Worm (Caenorhabditis elegans): ENCODE measurements around the gene T24D5.4.
A peak's percentile ranks its signal among the peaks of the same experiment; 100 is the strongest.

The T24D5.4 gene

DNA sequence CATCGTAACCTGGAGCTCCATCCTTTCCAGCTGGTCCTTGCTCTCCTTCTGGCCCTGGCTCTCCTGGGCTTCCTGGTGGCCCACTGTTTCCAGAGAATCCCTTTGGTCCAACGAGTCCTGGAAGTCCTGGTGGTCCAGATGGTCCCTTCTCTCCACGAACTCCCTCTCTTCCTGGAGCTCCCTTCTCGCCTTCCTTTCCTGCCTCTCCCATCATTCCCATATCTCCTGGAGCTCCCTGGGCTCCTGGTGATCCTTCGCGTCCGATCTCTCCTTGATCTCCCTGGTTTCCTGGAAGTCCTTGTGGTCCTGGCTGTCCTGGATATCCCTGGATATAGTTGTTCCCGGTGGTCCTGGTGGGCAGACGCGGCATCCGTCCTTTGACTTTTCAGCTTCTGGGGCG lies 39.3 kb downstream of the T24D5.4 start:
- peak; percentile 9 for TF ChIP-seq ceh-14 (tag; optimal IDR thresholded peaks at IDR 0.05)
- TF ChIP-seq ceh-2 (tag; optimal IDR thresholded peaks at IDR 0.05): no peak
- TF ChIP-seq elt-4 (tag; optimal IDR thresholded peaks at IDR 0.05): peak; percentile 17
- peak; percentile 18 for TF ChIP-seq C08G9.2 (tag; optimal IDR thresholded peaks at IDR 0.05)

- no peak for TF ChIP-seq unc-86 (tag; optimal IDR thresholded peaks at IDR 0.05)
- no peak for TF ChIP-seq rnt-1 (tag; optimal IDR thresholded peaks at IDR 0.05)
- no peak for TF ChIP-seq pax-1 (tag; optimal IDR thresholded peaks at IDR 0.05)
- no peak for TF ChIP-seq ceh-6 (GFP tag; optimal IDR thresholded peaks at IDR 0.05)
- no peak for TF ChIP-seq fkh-10 (GFP tag; optimal IDR thresholded peaks at IDR 0.05)
- TF ChIP-seq T23F11.4 (GFP tag; optimal IDR thresholded peaks at IDR 0.05): no peak
- TF ChIP-seq ceh-14 (tag; optimal IDR thresholded peaks at IDR 0.05): no peak
- TF ChIP-seq ahr-1 (tag; optimal IDR thresholded peaks at IDR 0.05): no peak
- no peak for TF ChIP-seq ceh-30 (tag; optimal IDR thresholded peaks at IDR 0.05)
- no peak for TF ChIP-seq ama-1 (optimal IDR thresholded peaks at IDR 0.05)
- TF ChIP-seq dve-1 (tag; optimal IDR thresholded peaks at IDR 0.05): no peak
- no peak for TF ChIP-seq ceh-9 (tag; optimal IDR thresholded peaks at IDR 0.05)
- TF ChIP-seq pat-9 (tag; optimal IDR thresholded peaks at IDR 0.05): no peak
- TF ChIP-seq hlh-30 (tag; optimal IDR thresholded peaks at IDR 0.05; ENCODE audit: insufficient read depth): no peak
- no peak for TF ChIP-seq ztf-16 (tag; optimal IDR thresholded peaks at IDR 0.05)
- no peak for TF ChIP-seq elt-4 (tag; optimal IDR thresholded peaks at IDR 0.05)
- no peak for TF ChIP-seq ceh-45 (GFP tag; IDR thresholded peaks at IDR 0.05)
- no peak for TF ChIP-seq ceh-31 (tag; optimal IDR thresholded peaks at IDR 0.05)
Measured at ce11 chrX:12637978-12638377, 41.0 kb downstream of the T24D5.4 start.

DNA sequence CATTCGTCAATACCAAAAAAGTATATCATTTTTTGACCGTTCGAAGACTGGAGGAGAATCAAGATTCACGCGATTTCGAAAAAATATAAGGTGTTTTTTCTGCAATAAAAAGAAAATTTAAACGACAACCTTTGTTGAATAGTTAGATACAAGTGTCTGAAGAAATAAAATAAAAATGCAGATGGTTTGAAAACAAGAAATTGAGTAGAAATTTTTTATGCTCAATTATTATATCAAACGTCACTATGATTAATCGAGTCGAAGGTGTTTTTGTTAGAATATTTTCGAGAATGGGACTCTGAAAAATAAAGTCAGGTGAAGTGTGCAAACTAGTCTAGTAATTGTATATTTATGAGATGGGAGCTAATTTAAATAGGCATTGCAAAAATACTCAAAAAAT lies 43.5 kb downstream of the T24D5.4 start, which contains the start of gene R09A8.5:
TSS of gene R09A8.5 (minus strand) at position 101 of the 400 bp plus-strand sequence.
- no peak for TF ChIP-seq ahr-1 (tag; optimal IDR thresholded peaks at IDR 0.05)
- TF ChIP-seq hlh-6 (tag; optimal IDR thresholded peaks at IDR 0.05): no peak
- no peak for TF ChIP-seq F13H6.1 (tag; optimal IDR thresholded peaks at IDR 0.05)
- TF ChIP-seq Y22D7AL.16 (tag; optimal IDR thresholded peaks at IDR 0.05): no peak
- no peak for TF ChIP-seq fax-1 (tag; optimal IDR thresholded peaks at IDR 0.05)
- no peak for TF ChIP-seq hlh-15 (tag; optimal IDR thresholded peaks at IDR 0.05)
- TF ChIP-seq ttx-3 (tag; optimal IDR thresholded peaks at IDR 0.05): no peak
- no peak for TF ChIP-seq unc-55 (GFP tag; optimal IDR thresholded peaks at IDR 0.05)
- TF ChIP-seq ceh-24 (tag; optimal IDR thresholded peaks at IDR 0.05): no peak
- no peak for TF ChIP-seq pat-9 (tag; optimal IDR thresholded peaks at IDR 0.05)
- TF ChIP-seq madf-2 (tag; optimal IDR thresholded peaks at IDR 0.05): no peak
- TF ChIP-seq tbx-7 (tag; optimal IDR thresholded peaks at IDR 0.05): no peak
- no peak for TF ChIP-seq tbx-2 (tag; optimal IDR thresholded peaks at IDR 0.05)
- no peak for TF ChIP-seq eyg-1 (tag; optimal IDR thresholded peaks at IDR 0.05)

ce11 chrX:12640961-12641360 lies 44.0 kb downstream of the T24D5.4 start:
- TF ChIP-seq pqm-1 (tag; optimal IDR thresholded peaks at IDR 0.05) (no peak), pax-1 (tag; optimal IDR thresholded peaks at IDR 0.05) (no peak), ref-2 (tag; optimal IDR thresholded peaks at IDR 0.05) (no peak), lin-11 (tag; optimal IDR thresholded peaks at IDR 0.05) (no peak), dve-1 (tag; optimal IDR thresholded peaks at IDR 0.05) (no peak), lim-6 (tag; optimal IDR thresholded peaks at IDR 0.05) (no peak), unc-55 (GFP tag; optimal IDR thresholded peaks at IDR 0.05) (no peak), C08G9.2 (tag; optimal IDR thresholded peaks at IDR 0.05) (no peak), pha-2 (tag; optimal IDR thresholded peaks at IDR 0.05) (no peak), nhr-11 (tag; optimal IDR thresholded peaks at IDR 0.05) (no peak), unc-42 (tag; optimal IDR thresholded peaks at IDR 0.05) (no peak), odd-2 (tag; optimal IDR thresholded peaks at IDR 0.05) (no peak), T23F11.4 (GFP tag; optimal IDR thresholded peaks at IDR 0.05) (no peak), ztf-16 (tag; optimal IDR thresholded peaks at IDR 0.05) (no peak), ceh-19 (GFP tag; optimal IDR thresholded peaks at IDR 0.05) (no peak), tbx-2 (tag; optimal IDR thresholded peaks at IDR 0.05) (no peak), rnt-1 (tag; optimal IDR thresholded peaks at IDR 0.05) (no peak), hlh-6 (tag; optimal IDR thresholded peaks at IDR 0.05) (no peak), sdc-2 (tag; optimal IDR thresholded peaks at IDR 0.05) (no peak), npax-4 (tag; optimal IDR thresholded peaks at IDR 0.05) (no peak)
